Worm (Caenorhabditis elegans) whole organism, early embryonic: Measurements from ENCODE around the gene sru-15.

Experiments
- B0310.2 ChIP-seq: sonication (generic microtip); optimal IDR thresholded peaks from 2 replicates; lab custom pipeline; 2016; ENCODE audit warnings: mild to moderate bottlenecking, missing genetic modification characterization, missing compliant biosample characterization
- F13C5.2 ChIP-seq: sonication (generic microtip); optimal IDR thresholded peaks from 2 replicates; lab custom pipeline; 2017; ENCODE audit warnings: mild to moderate bottlenecking, missing genetic modification characterization, inconsistent platforms, missing compliant biosample characterization
- aly-1 ChIP-seq: sonication (generic microtip); optimal IDR thresholded peaks from 2 replicates; lab custom pipeline; 2016; ENCODE audit warnings: missing genetic modification characterization, missing compliant biosample characterization
- ama-1 ChIP-seq: fragments of 150-350 bp; optimal IDR thresholded peaks from 2 replicates; lab custom pipeline; 2014
- ceh-13 ChIP-seq: fragments of 200-800 bp; sonication (Bioruptor generic); optimal IDR thresholded peaks from 2 replicates; lab custom pipeline; 2018; ENCODE audit warnings: mild to moderate bottlenecking, missing genetic modification characterization, missing compliant biosample characterization
- ceh-36 ChIP-seq: sonication (generic microtip); optimal IDR thresholded peaks from 2 replicates; lab custom pipeline; 2016; ENCODE audit warnings: missing genetic modification characterization, inconsistent platforms, missing compliant biosample characterization
- ets-7 ChIP-seq: sonication (generic microtip); optimal IDR thresholded peaks from 2 replicates; lab custom pipeline; 2016; ENCODE audit warnings: missing genotype, missing genetic modification characterization, missing compliant biosample characterization
- flt-1 ChIP-seq: fragments of 200-800 bp; sonication (Bioruptor generic); IDR thresholded peaks from 2 replicates; pipeline ENCODE4 v1.3.6; 2022; ENCODE audit warnings: missing genetic modification characterization, missing compliant biosample characterization
- hmbx-1 ChIP-seq: sonication (generic microtip); optimal IDR thresholded peaks from 2 replicates; lab custom pipeline; 2016; ENCODE audit warnings: mild to moderate bottlenecking, missing genetic modification characterization, missing compliant biosample characterization
- hmg-4 ChIP-seq: fragments of 200-800 bp; sonication (Bioruptor generic); optimal IDR thresholded peaks from 2 replicates; lab custom pipeline; 2018; ENCODE audit warnings: mild to moderate bottlenecking, missing genetic modification characterization, missing compliant biosample characterization
- hnd-1 ChIP-seq: sonication (generic microtip); optimal IDR thresholded peaks from 2 replicates; lab custom pipeline; 2016; ENCODE audit warnings: missing genetic modification characterization, missing compliant biosample characterization
- pes-1 ChIP-seq: fragments of 200-800 bp; sonication (Bioruptor generic); IDR thresholded peaks from 2 replicates; pipeline ENCODE4 v1.3.6; 2022; ENCODE audit warnings: missing genetic modification reagents, missing genetic modification characterization, missing compliant biosample characterization
- scrt-1 ChIP-seq: fragments of 200-800 bp; sonication (Bioruptor generic); IDR thresholded peaks from 2 replicates; pipeline ENCODE4 v1.3.6; 2022; ENCODE audit warnings: missing genetic modification characterization, missing compliant biosample characterization
- sea-1 ChIP-seq: fragments of 200-800 bp; sonication (Bioruptor generic); conservative IDR thresholded peaks from 2 replicates; pipeline ENCODE4 v1.3.6; 2022; ENCODE audit warnings: missing genetic modification characterization, missing compliant biosample characterization
- tbx-11 ChIP-seq: fragments of 200-800 bp; sonication (Bioruptor generic); IDR thresholded peaks from 2 replicates; pipeline ENCODE4 v1.3.6; 2022; ENCODE audit warnings: missing genetic modification characterization, missing compliant biosample characterization
- tbx-37 ChIP-seq: fragments of 200-800 bp; sonication (Bioruptor generic); conservative IDR thresholded peaks from 2 replicates; pipeline ENCODE4 v1.3.6; 2022; ENCODE audit warnings: missing genetic modification reagents, missing genetic modification characterization, missing compliant biosample characterization
- tra-4 ChIP-seq: sonication (generic microtip); optimal IDR thresholded peaks from 2 replicates; lab custom pipeline; 2017; ENCODE audit warnings: missing genetic modification characterization, missing compliant biosample characterization

sru-15 gene

DNA sequence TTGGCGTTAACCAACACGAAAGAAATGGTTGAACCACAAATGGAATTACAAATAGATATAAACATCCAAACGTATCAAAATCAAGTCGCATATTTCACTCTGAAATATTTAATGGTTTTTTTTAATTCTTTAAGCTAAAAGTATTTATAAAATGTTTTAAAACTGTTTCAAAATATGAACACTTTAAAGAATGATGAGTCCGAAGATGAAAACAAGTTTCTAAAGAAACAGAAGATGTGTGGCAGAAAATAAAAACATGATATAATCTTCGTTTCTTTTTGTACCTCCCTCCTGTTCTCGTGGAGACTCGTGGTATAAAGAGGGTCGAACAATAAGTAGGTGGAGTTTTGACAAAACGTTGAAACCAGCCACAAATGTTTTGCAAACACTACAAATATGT, 35.3 kb downstream of the sru-15 start, which contains the start of gene lact-6:
Gene lact-6, minus strand, starts transcription at position 101 of the 400 bp plus-strand sequence.
- TF ChIP-seq B0310.2, result no peak
- no peak for TF ChIP-seq ceh-13 (GFP tag; lab: Kevin White, UChicago)
- TF ChIP-seq tbx-37, result no peak
- no peak for TF ChIP-seq hmbx-1 (tag; lab: Kevin White, UChicago)
- no peak for TF ChIP-seq hmg-4
- no peak for TF ChIP-seq scrt-1 (GFP tag; lab: Robert Waterston, UW)
- TF ChIP-seq tbx-11, result no peak
- TF ChIP-seq ets-7 (tag; lab: Kevin White, UChicago), result no peak
- no peak for TF ChIP-seq pes-1 (GFP tag; lab: Robert Waterston, UW)
- TF ChIP-seq ceh-36 (tag; lab: Kevin White, UChicago), result no peak
- TF ChIP-seq flt-1 (GFP tag; lab: Robert Waterston, UW), result no peak
- TF ChIP-seq tra-4 (tag; lab: Kevin White, UChicago), result no peak
- no peak for TF ChIP-seq aly-1 (tag; lab: Kevin White, UChicago)
- no peak for TF ChIP-seq hnd-1 (tag; lab: Kevin White, UChicago)

- TF ChIP-seq hnd-1 (tag; lab: Kevin White, UChicago), result no peak
- TF ChIP-seq scrt-1 (GFP tag; lab: Robert Waterston, UW), result no peak
- no peak for TF ChIP-seq sea-1 (GFP tag; lab: Robert Waterston, UW)
- no peak for TF ChIP-seq B0310.2
- TF ChIP-seq ets-7 (tag; lab: Kevin White, UChicago), result no peak
- TF ChIP-seq tra-4 (tag; lab: Kevin White, UChicago), result no peak
- TF ChIP-seq flt-1 (GFP tag; lab: Robert Waterston, UW), result no peak
- TF ChIP-seq pes-1 (GFP tag; lab: Robert Waterston, UW), result no peak
- TF ChIP-seq ceh-36 (tag; lab: Kevin White, UChicago), result no peak
- no peak for TF ChIP-seq hmg-4
- no peak for TF ChIP-seq F13C5.2
- TF ChIP-seq aly-1 (tag; lab: Kevin White, UChicago), result no peak
- no peak for TF ChIP-seq ama-1 (lab: Kevin White, UChicago)
- TF ChIP-seq tbx-37, result no peak
These were observed 36.3 kb downstream of the sru-15 start for ce11 chrIV:17432223-17432826.

DNA sequence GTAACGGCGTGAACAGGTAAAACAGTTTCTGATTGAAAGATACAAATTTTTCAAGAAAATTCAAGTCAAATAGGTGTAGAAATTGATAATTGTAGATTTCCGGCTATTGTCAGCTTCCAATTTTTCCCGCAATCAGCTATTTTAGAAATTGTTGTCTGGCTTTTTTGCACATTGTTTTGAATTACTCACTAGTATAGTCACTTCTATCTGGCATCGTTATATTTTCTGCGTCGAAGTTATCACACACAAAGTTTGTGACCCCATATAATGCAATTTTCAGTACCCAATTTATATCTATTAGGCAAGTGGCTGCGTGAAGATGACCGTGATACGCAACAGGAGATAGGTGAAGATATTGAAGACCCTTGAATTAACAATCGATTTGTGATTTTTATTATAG, 39.2 kb downstream of the sru-15 start:
- no peak for TF ChIP-seq flt-1 (GFP tag; lab: Robert Waterston, UW)
- TF ChIP-seq ama-1 (lab: Kevin White, UChicago), result no peak
- no peak for TF ChIP-seq tbx-37
- no peak for TF ChIP-seq ceh-13 (GFP tag; lab: Kevin White, UChicago)
- no peak for TF ChIP-seq tra-4 (tag; lab: Kevin White, UChicago)
- TF ChIP-seq ets-7 (tag; lab: Kevin White, UChicago), result no peak
- TF ChIP-seq F13C5.2, result no peak
- no peak for TF ChIP-seq hmbx-1 (tag; lab: Kevin White, UChicago)
- TF ChIP-seq hmg-4, result no peak
- TF ChIP-seq pes-1 (GFP tag; lab: Robert Waterston, UW), result no peak
- TF ChIP-seq B0310.2, result no peak
- TF ChIP-seq aly-1 (tag; lab: Kevin White, UChicago), result no peak
- TF ChIP-seq ceh-36 (tag; lab: Kevin White, UChicago), result no peak
- no peak for TF ChIP-seq sea-1 (GFP tag; lab: Robert Waterston, UW)
- no peak for TF ChIP-seq hnd-1 (tag; lab: Kevin White, UChicago)
- TF ChIP-seq scrt-1 (GFP tag; lab: Robert Waterston, UW), result no peak
- TF ChIP-seq tbx-11, result no peak

ce11 chrIV:17436552-17436951, 40.5 kb downstream of the sru-15 start, which contains the start of gene gcy-27:
Gene gcy-27 (minus strand): TSS chrIV:17436652.
- TF ChIP-seq sea-1 (GFP tag; lab: Robert Waterston, UW) (no peak), B0310.2 (no peak)

ce11 chrIV:17437038-17437437, 41.0 kb downstream of the sru-15 start, which contains the start of gene C06A12.8:
Gene C06A12.8 (plus strand): TSS chrIV:17437338.
- TF ChIP-seq tra-4 (tag; lab: Kevin White, UChicago), result no peak
- TF ChIP-seq hmg-4, result no peak
- TF ChIP-seq flt-1 (GFP tag; lab: Robert Waterston, UW), result no peak
- no peak for TF ChIP-seq pes-1 (GFP tag; lab: Robert Waterston, UW)
- TF ChIP-seq scrt-1 (GFP tag; lab: Robert Waterston, UW), result no peak
- TF ChIP-seq hmbx-1 (tag; lab: Kevin White, UChicago), result no peak
- no peak for TF ChIP-seq sea-1 (GFP tag; lab: Robert Waterston, UW)
- no peak for TF ChIP-seq ceh-36 (tag; lab: Kevin White, UChicago)
- no peak for TF ChIP-seq B0310.2
- no peak for TF ChIP-seq F13C5.2
- TF ChIP-seq tbx-11, result no peak
- TF ChIP-seq aly-1 (tag; lab: Kevin White, UChicago), result no peak
- no peak for TF ChIP-seq tbx-37
- TF ChIP-seq ceh-13 (GFP tag; lab: Kevin White, UChicago), result no peak
- no peak for TF ChIP-seq ets-7 (tag; lab: Kevin White, UChicago)

ce11 chrIV:17440001-17440400, 44.0 kb downstream of the sru-15 start, which contains the start of gene C06A12.19:
Gene C06A12.19 (minus strand): TSS chrIV:17440101.
- no peak for TF ChIP-seq ets-7 (tag; lab: Kevin White, UChicago)
- TF ChIP-seq hnd-1 (tag; lab: Kevin White, UChicago), result no peak
- TF ChIP-seq tbx-11, result no peak
- TF ChIP-seq sea-1 (GFP tag; lab: Robert Waterston, UW), result no peak

- TF ChIP-seq flt-1 (GFP tag; lab: Robert Waterston, UW), result no peak
- no peak for TF ChIP-seq hmg-4
- TF ChIP-seq ceh-13 (GFP tag; lab: Kevin White, UChicago), result no peak
- TF ChIP-seq tra-4 (tag; lab: Kevin White, UChicago), result no peak
- no peak for TF ChIP-seq sea-1 (GFP tag; lab: Robert Waterston, UW)
- no peak for TF ChIP-seq tbx-11
- no peak for TF ChIP-seq tbx-37
These were observed 44.4 kb downstream of the sru-15 start, which contains the start of gene F08A7.1 for ce11 chrIV:17440417-17440816. Gene F08A7.1 (plus strand): TSS chrIV:17440607.
